Worm (Caenorhabditis elegans) whole organism, midembryonic: ENCODE data around the gene ZC155.2.

Source experiments
- cog-1 ChIP-seq: sonication (generic microtip); optimal IDR thresholded peaks from 2 replicates; lab custom pipeline; 2016; ENCODE audit warnings: missing genetic modification characterization, missing compliant biosample characterization
- flt-1 ChIP-seq: fragments of 200-800 bp; sonication (Bioruptor generic); IDR thresholded peaks from 2 replicates; pipeline ENCODE4 v1.3.6; 2022; ENCODE audit warnings: missing genetic modification characterization, missing compliant biosample characterization
- med-1 ChIP-seq: sonication (generic microtip); optimal IDR thresholded peaks from 2 replicates; lab custom pipeline; 2017; ENCODE audit warnings: missing genetic modification characterization, mild to moderate bottlenecking, missing compliant biosample characterization, antibody characterized with exemption, missing genetic modification reagents; ENCODE audit not compliant: insufficient read depth
- ref-1 ChIP-seq: fragments of 200-800 bp; sonication (Bioruptor generic); conservative IDR thresholded peaks from 2 replicates; pipeline ENCODE4 v1.3.6; 2022; ENCODE audit warnings: missing genetic modification reagents, missing genetic modification characterization, missing compliant biosample characterization

DNA sequence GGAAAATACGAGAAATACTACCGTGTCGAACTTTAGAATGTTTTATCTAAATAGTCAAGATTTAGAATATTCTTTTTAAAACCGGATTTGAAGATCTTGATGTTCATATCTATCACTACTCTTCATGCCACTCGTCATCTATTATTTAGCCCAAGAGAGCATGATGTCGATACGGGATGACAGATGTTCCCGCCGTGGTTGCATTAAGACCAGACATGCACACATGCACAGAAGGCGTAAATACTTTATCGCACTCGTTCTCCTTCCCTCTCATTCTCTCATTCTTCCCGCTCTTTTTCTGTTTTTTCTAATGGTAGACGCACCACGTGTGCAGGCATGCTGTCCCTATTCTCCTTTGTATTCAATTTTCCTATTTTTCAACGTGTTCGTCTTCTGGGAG lies 35.4 kb upstream of the ZC155.2 start:
- no peak for TF ChIP-seq cog-1
- TF ChIP-seq flt-1 (GFP tag; lab: Robert Waterston, UW) = no peak
- TF ChIP-seq med-1 (GFP tag; lab: Kevin White, UChicago) = no peak
- TF ChIP-seq ref-1 (GFP tag; lab: Robert Waterston, UW) = no peak
